Worm (Caenorhabditis elegans) whole organism, L3 larva: ENCODE results near the gene smg-8.

ENCODE experiments used
- R02D3.7 ChIP-seq: fragments of 150-350 bp; optimal IDR thresholded peaks from 2 replicates; lab custom pipeline; 2014; ENCODE audit warnings: missing biosample characterization, missing genetic modification characterization
- ZK546.5 ChIP-seq: sonication (generic microtip); optimal IDR thresholded peaks from 2 replicates; lab custom pipeline; 2017; ENCODE audit warnings: missing biosample characterization, missing genetic modification characterization
- aly-2 ChIP-seq: fragments of 150-350 bp; optimal IDR thresholded peaks from 2 replicates; lab custom pipeline; 2014; ENCODE audit warnings: missing biosample characterization, missing genetic modification characterization
- ama-1 ChIP-seq: fragments of 150-350 bp; optimal IDR thresholded peaks from 2 replicates; lab custom pipeline; 2018
- ceh-16 ChIP-seq: sonication (generic microtip); optimal IDR thresholded peaks from 2 replicates; lab custom pipeline; 2017; ENCODE audit warnings: missing biosample characterization, missing genetic modification characterization
- ceh-28 ChIP-seq: fragments of 150-350 bp; optimal IDR thresholded peaks from 2 replicates; lab custom pipeline; 2014; ENCODE audit warnings: missing biosample characterization, missing genetic modification reagents, missing genetic modification characterization
- ceh-82 ChIP-seq: fragments of 150-350 bp; optimal IDR thresholded peaks from 2 replicates; lab custom pipeline; 2014; ENCODE audit warnings: missing biosample characterization, missing genetic modification characterization
- ceh-9 ChIP-seq: sonication (generic microtip); optimal IDR thresholded peaks from 2 replicates; lab custom pipeline; 2018; ENCODE audit warnings: missing biosample characterization, missing genetic modification characterization
- daf-12 ChIP-seq: fragments of 150-350 bp; optimal IDR thresholded peaks from 2 replicates; lab custom pipeline; 2014; ENCODE audit warnings: missing biosample characterization, missing genetic modification reagents, missing genetic modification characterization
- egl-27 ChIP-seq: sonication (generic microtip); optimal IDR thresholded peaks from 4 replicates; lab custom pipeline; 2017; ENCODE audit warnings: missing biosample characterization, missing genetic modification reagents, missing genetic modification characterization
- egl-5 ChIP-seq: fragments of 150-350 bp; optimal IDR thresholded peaks from 2 replicates; lab custom pipeline; 2017; ENCODE audit warnings: missing biosample characterization, missing genetic modification reagents, missing genetic modification characterization, inconsistent platforms
- elt-1 ChIP-seq: fragments of 150-350 bp; optimal IDR thresholded peaks from 2 replicates; lab custom pipeline; 2014; ENCODE audit warnings: missing biosample characterization, missing genetic modification characterization
- elt-2 ChIP-seq: sonication (generic microtip); optimal IDR thresholded peaks from 2 replicates; lab custom pipeline; 2016; ENCODE audit warnings: missing genetic modification reagents, mild to moderate bottlenecking, missing genetic modification characterization, missing compliant biosample characterization
- elt-3 ChIP-seq, 3 experiments: fragments of 150-350 bp in 1 of 3; sonication (generic microtip) in 2 of 3; optimal IDR thresholded peaks; 2 replicates in 2 of 3; 4 replicates in 1 of 3; lab custom pipeline; 2014 to 2017; ENCODE audit warnings: missing biosample characterization in 3 of 3, missing genetic modification characterization in 3 of 3
- eor-1 ChIP-seq, 2 experiments: fragments of 150-350 bp; optimal IDR thresholded peaks; 2 replicates each; lab custom pipeline; 2014 to 2018; ENCODE audit warnings: missing biosample characterization in 2 of 2, missing genetic modification characterization in 2 of 2
- fkh-2 ChIP-seq: fragments of 150-350 bp; optimal IDR thresholded peaks from 2 replicates; lab custom pipeline; 2014; ENCODE audit warnings: missing biosample characterization, missing genetic modification reagents, missing genetic modification characterization
- fos-1 ChIP-seq: fragments of 150-350 bp; optimal IDR thresholded peaks from 2 replicates; lab custom pipeline; 2014; ENCODE audit warnings: missing biosample characterization, missing genetic modification characterization
- hmg-11 ChIP-seq: sonication (generic microtip); optimal IDR thresholded peaks from 2 replicates; lab custom pipeline; 2016; ENCODE audit warnings: missing genetic modification characterization, missing compliant biosample characterization
- lin-39 ChIP-seq: fragments of 150-350 bp; optimal IDR thresholded peaks from 2 replicates; lab custom pipeline; 2018; ENCODE audit warnings: missing biosample characterization, missing genetic modification reagents, missing genetic modification characterization
- lsy-12 ChIP-seq: sonication (generic microtip); optimal IDR thresholded peaks from 2 replicates; lab custom pipeline; 2016; ENCODE audit warnings: mild to moderate bottlenecking, missing genetic modification characterization, missing compliant biosample characterization
- mdl-1 ChIP-seq: fragments of 150-350 bp; optimal IDR thresholded peaks from 2 replicates; lab custom pipeline; 2014; ENCODE audit warnings: missing biosample characterization, missing genetic modification characterization
- mml-1 ChIP-seq: fragments of 150-350 bp; sonication (generic microtip); optimal IDR thresholded peaks from 3 replicates; lab custom pipeline; 2014; ENCODE audit warnings: missing biosample characterization, missing genetic modification characterization
- nfya-1 ChIP-seq: sonication (generic microtip); optimal IDR thresholded peaks from 2 replicates; lab custom pipeline; 2017; ENCODE audit warnings: missing genetic modification characterization, mild to moderate bottlenecking, missing compliant biosample characterization, antibody characterized with exemption, moderate library complexity; ENCODE audit not compliant: insufficient read depth
- nhr-11 ChIP-seq: fragments of 150-350 bp; optimal IDR thresholded peaks from 2 replicates; lab custom pipeline; 2014; ENCODE audit warnings: missing biosample characterization, missing genetic modification characterization
- nhr-12 ChIP-seq: fragments of 150-350 bp; optimal IDR thresholded peaks from 2 replicates; lab custom pipeline; 2014; ENCODE audit warnings: missing biosample characterization, missing genetic modification characterization
- nhr-23 ChIP-seq: fragments of 150-350 bp; optimal IDR thresholded peaks from 2 replicates; lab custom pipeline; 2014; ENCODE audit warnings: missing biosample characterization, missing genetic modification reagents, missing genetic modification characterization
- nhr-237 ChIP-seq: fragments of 150-350 bp; optimal IDR thresholded peaks from 2 replicates; lab custom pipeline; 2014; ENCODE audit warnings: missing biosample characterization, missing genetic modification characterization
- nhr-25 ChIP-seq: sonication (generic microtip); optimal IDR thresholded peaks from 2 replicates; lab custom pipeline; 2017; ENCODE audit warnings: missing biosample characterization, missing genetic modification characterization
- nhr-28 ChIP-seq: fragments of 150-350 bp; optimal IDR thresholded peaks from 2 replicates; lab custom pipeline; 2014; ENCODE audit warnings: missing biosample characterization, missing genetic modification characterization
- nhr-76 ChIP-seq: fragments of 150-350 bp; sonication (generic microtip); optimal IDR thresholded peaks from 5 replicates; lab custom pipeline; 2014; ENCODE audit warnings: missing biosample characterization, missing genetic modification characterization
- pha-4 ChIP-seq: fragments of 150-350 bp; optimal IDR thresholded peaks from 2 replicates; lab custom pipeline; 2014; ENCODE audit warnings: missing biosample characterization, missing genetic modification reagents, missing genetic modification characterization
- pqm-1 ChIP-seq: fragments of 150-350 bp; optimal IDR thresholded peaks from 2 replicates; lab custom pipeline; 2017; ENCODE audit warnings: missing biosample characterization, missing genetic modification characterization, inconsistent platforms
- sea-2 ChIP-seq: fragments of 150-350 bp; sonication (generic microtip); optimal IDR thresholded peaks from 4 replicates; lab custom pipeline; 2014; ENCODE audit warnings: missing biosample characterization, missing genetic modification reagents, missing genetic modification characterization
- skn-1 ChIP-seq: fragments of 150-350 bp; optimal IDR thresholded peaks from 2 replicates; lab custom pipeline; 2014; ENCODE audit warnings: missing biosample characterization, missing genetic modification characterization
- snpc-4 ChIP-seq: fragments of 150-350 bp; optimal IDR thresholded peaks from 2 replicates; lab custom pipeline; 2014; ENCODE audit warnings: missing biosample characterization, missing genetic modification characterization
- tbx-2 ChIP-seq: sonication (generic microtip); optimal IDR thresholded peaks from 2 replicates; lab custom pipeline; 2016; ENCODE audit warnings: mild to moderate bottlenecking, missing genetic modification characterization, missing compliant biosample characterization
- unc-62 ChIP-seq: fragments of 150-350 bp; sonication (generic microtip); optimal IDR thresholded peaks from 4 replicates; lab custom pipeline; 2014; ENCODE audit warnings: missing biosample characterization, missing genetic modification reagents, missing genetic modification characterization
- zag-1 ChIP-seq: fragments of 150-350 bp; optimal IDR thresholded peaks from 2 replicates; lab custom pipeline; 2014; ENCODE audit warnings: missing biosample characterization, missing genetic modification characterization
- ztf-11 ChIP-seq: fragments of 150-350 bp; optimal IDR thresholded peaks from 2 replicates; lab custom pipeline; 2014; ENCODE audit warnings: missing biosample characterization, missing genetic modification characterization
- ztf-4 ChIP-seq: fragments of 150-350 bp; optimal IDR thresholded peaks from 2 replicates; lab custom pipeline; 2014; ENCODE audit warnings: missing biosample characterization, missing genetic modification characterization

The smg-8 gene

ce11 chrII:14413709-14414108, 27.5 kb upstream of the smg-8 start:
- TF ChIP-seq elt-3 (tag; optimal IDR thresholded peaks at IDR 0.05; lab: Kevin White, UChicago) (no peak), ceh-82 (tag; lab: Kevin White, UChicago) (no peak), aly-2 (tag; lab: Kevin White, UChicago) (no peak), lin-39 (tag; lab: Kevin White, UChicago) (no peak), R02D3.7 (tag; lab: Kevin White, UChicago) (no peak), mml-1 (no peak), nfya-1 (no peak), mdl-1 (tag; lab: Kevin White, UChicago) (no peak), nhr-11 (tag; lab: Kevin White, UChicago) (no peak), egl-5 (no peak), ama-1 (lab: Kevin White, UChicago) (no peak), ztf-11 (tag; lab: Kevin White, UChicago) (no peak), zag-1 (no peak), eor-1 (tag; optimal IDR thresholded peaks at IDR 0.05; lab: Kevin White, UChicago) (no peak), hmg-11 (no peak), snpc-4 (tag; lab: Kevin White, UChicago) (no peak)

- no peak for TF ChIP-seq zag-1
- TF ChIP-seq elt-2 (tag; lab: Kevin White, UChicago): peak; percentile 34
Measured at ce11 chrII:14415427-14415826, 25.8 kb upstream of the smg-8 start.

- TF ChIP-seq nhr-76 (tag; lab: Kevin White, UChicago): no peak
- no peak for TF ChIP-seq fkh-2 (tag; lab: Kevin White, UChicago)
- no peak for TF ChIP-seq skn-1 (tag; lab: Kevin White, UChicago)
- no peak for TF ChIP-seq eor-1 (tag; optimal IDR thresholded peaks at IDR 0.05; lab: Kevin White, UChicago)
- TF ChIP-seq nhr-237 (tag; lab: Kevin White, UChicago): no peak
- no peak for TF ChIP-seq ceh-28 (tag; lab: Kevin White, UChicago)
- no peak for TF ChIP-seq zag-1
- TF ChIP-seq ZK546.5 (tag; lab: Kevin White, UChicago): no peak
- TF ChIP-seq sea-2: no peak
- TF ChIP-seq fos-1: no peak
- no peak for TF ChIP-seq pha-4
- no peak for TF ChIP-seq elt-1 (tag; lab: Kevin White, UChicago)
- no peak for TF ChIP-seq nhr-23
- TF ChIP-seq mml-1: no peak
- no peak for TF ChIP-seq pqm-1
Measured at ce11 chrII:14416988-14417387, 24.2 kb upstream of the smg-8 start.

- no peak for TF ChIP-seq elt-1 (tag; lab: Kevin White, UChicago)
- TF ChIP-seq R02D3.7 (tag; lab: Kevin White, UChicago): no peak
- TF ChIP-seq nhr-23: no peak
- TF ChIP-seq ceh-9 (tag; lab: Kevin White, UChicago): no peak
- TF ChIP-seq ZK546.5 (tag; lab: Kevin White, UChicago): no peak
- no peak for TF ChIP-seq elt-3 (tag; optimal IDR thresholded peaks at IDR 0.05; lab: Kevin White, UChicago)
- TF ChIP-seq lin-39 (tag; lab: Kevin White, UChicago): no peak
- TF ChIP-seq nhr-76 (tag; lab: Kevin White, UChicago): no peak
- no peak for TF ChIP-seq unc-62 (GFP tag; lab: Kevin White, UChicago)
- no peak for TF ChIP-seq skn-1 (tag; lab: Kevin White, UChicago)
- TF ChIP-seq daf-12: no peak
- TF ChIP-seq lsy-12 (tag; lab: Kevin White, UChicago): no peak
- TF ChIP-seq egl-27: no peak
- TF ChIP-seq nhr-11 (tag; lab: Kevin White, UChicago): no peak
- TF ChIP-seq ztf-4 (tag; lab: Kevin White, UChicago): no peak
- TF ChIP-seq nhr-25 (tag; lab: Kevin White, UChicago): no peak
- TF ChIP-seq, all 47 proteins: peak for 0
Measured at ce11 chrII:14424791-14425190, 16.4 kb upstream of the smg-8 start, which contains the start of gene plx-2. Gene plx-2 (minus strand): TSS chrII:14424891.

- TF ChIP-seq nhr-28: no peak
- no peak for TF ChIP-seq ama-1 (lab: Kevin White, UChicago)
- TF ChIP-seq R02D3.7 (tag; lab: Kevin White, UChicago): no peak
- TF ChIP-seq ceh-16 (tag; lab: Kevin White, UChicago): no peak
- TF ChIP-seq ceh-9 (tag; lab: Kevin White, UChicago): no peak
- no peak for TF ChIP-seq nhr-12 (tag; lab: Kevin White, UChicago)
- no peak for TF ChIP-seq tbx-2 (tag; lab: Kevin White, UChicago)
- TF ChIP-seq lin-39 (tag; lab: Kevin White, UChicago): no peak
- TF ChIP-seq nfya-1: no peak
- TF ChIP-seq mdl-1 (tag; lab: Kevin White, UChicago): no peak
- TF ChIP-seq, all 47 proteins: peak for 0
Measured at ce11 chrII:14427714-14428113, 13.5 kb upstream of the smg-8 start.
